Worm (Caenorhabditis elegans): ENCODE measurements around the gene rpn-6.2.

DNA sequence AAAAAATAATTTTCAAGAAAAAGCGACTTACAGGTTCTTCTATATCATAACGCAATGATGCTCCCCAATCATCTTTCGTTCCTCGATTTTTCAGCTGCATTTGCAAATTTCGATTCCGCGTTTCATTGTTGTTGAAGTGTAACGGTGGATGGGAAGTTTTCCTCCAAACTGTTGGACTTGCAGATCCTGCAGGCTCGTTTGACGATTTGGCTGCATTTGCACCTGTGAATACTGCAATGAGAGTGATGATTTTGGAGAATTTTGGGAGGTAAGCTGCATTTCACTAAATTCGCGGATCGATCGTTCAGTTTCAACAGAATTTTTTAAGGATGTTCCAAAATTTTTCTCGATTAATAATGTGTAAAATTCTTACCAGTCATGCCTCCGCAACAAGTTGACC, 20.9 kb downstream of the rpn-6.2 start:
- TF ChIP-seq ref-1 (GFP tag; conservative IDR thresholded peaks at IDR 0.05): no peak
- no peak for TF ChIP-seq klf-2 (GFP tag; conservative IDR thresholded peaks at IDR 0.05)
- TF ChIP-seq ztf-23 (GFP tag; IDR thresholded peaks at IDR 0.05): no peak
- no peak for TF ChIP-seq flt-1 (GFP tag; IDR thresholded peaks at IDR 0.05)
- TF ChIP-seq tab-1 (GFP tag; IDR thresholded peaks at IDR 0.05): no peak
